Worm (Caenorhabditis elegans): Measurements from ENCODE around the gene hrpk-2.

The hrpk-2 gene

ce11 chrIII:7973201-7973767, 13.6 kb upstream of the hrpk-2 start, which contains the start of the genes eef-1B.1 and aco-2 (continued):
- no peak for TF ChIP-seq rec-8 (tag; optimal IDR thresholded peaks at IDR 0.05)
- TF ChIP-seq ztf-26 (tag; optimal IDR thresholded peaks at IDR 0.05) = peak; percentile 74
- no peak for TF ChIP-seq him-1 (tag; optimal IDR thresholded peaks at IDR 0.05)
- TF ChIP-seq C06A6.2 (GFP tag; conservative IDR thresholded peaks at IDR 0.05) = peak; percentile 64; the same call in 1 of the 2 replicates
- TF ChIP-seq ztf-28 (GFP tag; IDR thresholded peaks at IDR 0.05) = no peak
- TF ChIP-seq ceh-91 (GFP tag; IDR thresholded peaks at IDR 0.05) = no peak
- TF ChIP-seq unc-130 (GFP tag; optimal IDR thresholded peaks at IDR 0.05) = peak; percentile 33
- peak; percentile 36 for TF ChIP-seq atf-7 (tag; optimal IDR thresholded peaks at IDR 0.05)
- peak; percentile 87 for TF ChIP-seq ekl-4 (GFP tag; IDR thresholded peaks at IDR 0.05)
- peak; percentile 81 for TF ChIP-seq pbrm-1 (GFP tag; IDR thresholded peaks at IDR 0.05)
- no peak for TF ChIP-seq hrde-1 (tag; optimal IDR thresholded peaks at IDR 0.05; ENCODE audit: borderline replicate concordance)
- TF ChIP-seq zfh-2 (GFP tag; conservative IDR thresholded peaks at IDR 0.05) = peak; percentile 89
- no peak for TF ChIP-seq ccch-3 (GFP tag; optimal IDR thresholded peaks at IDR 0.05)
- TF ChIP-seq tbp1 (GFP tag; optimal IDR thresholded peaks at IDR 0.05) = peak; percentile 70
- TF ChIP-seq F57C9.4 (tag; optimal IDR thresholded peaks at IDR 0.05) = no peak
- peak; percentile 85 for TF ChIP-seq nfyb-1 (GFP tag; IDR thresholded peaks at IDR 0.05)
- TF ChIP-seq tbx-9 (tag; optimal IDR thresholded peaks at IDR 0.05; ENCODE audit: borderline replicate concordance) = no peak
- peak; percentile 42; the same call in 1 of the 2 replicates for TF ChIP-seq lir-1 (GFP tag; conservative IDR thresholded peaks at IDR 0.05)
- no peak for TF ChIP-seq mel-28 (tag; optimal IDR thresholded peaks at IDR 0.05; ENCODE audit: borderline replicate concordance)
- no peak for TF ChIP-seq Y67H2A.10 (GFP tag; conservative IDR thresholded peaks at IDR 0.05)
- TF ChIP-seq attf-5 (GFP tag; optimal IDR thresholded peaks at IDR 0.05) = peak; percentile 88
- TF ChIP-seq lsy-27 (tag; optimal IDR thresholded peaks at IDR 0.05; ENCODE audit: borderline replicate concordance, insufficient read depth) = no peak
- TF ChIP-seq ama-1 (optimal IDR thresholded peaks at IDR 0.05) = peak; percentile 33
- no peak for TF ChIP-seq ama-1 (GFP tag; optimal IDR thresholded peaks at IDR 0.05)
- TF ChIP-seq attf-6 (GFP tag; IDR thresholded peaks at IDR 0.05) = no peak
- no peak for TF ChIP-seq ceh-58 (GFP tag; IDR thresholded peaks at IDR 0.05)
- peak; percentile 63 for TF ChIP-seq ets-4 (GFP tag; optimal IDR thresholded peaks at IDR 0.05)
- peak; percentile 56; the same call in 1 of the 2 replicates for TF ChIP-seq madf-8 (GFP tag; conservative IDR thresholded peaks at IDR 0.05)
- no peak for TF ChIP-seq nhr-90 (tag; optimal IDR thresholded peaks at IDR 0.05)
- TF ChIP-seq D2030.7 (GFP tag; IDR thresholded peaks at IDR 0.05) = peak; percentile 56
- peak; percentile 41 for TF ChIP-seq repo-1 (tag; optimal IDR thresholded peaks at IDR 0.05)
- TF ChIP-seq madf-6 (GFP tag; IDR thresholded peaks at IDR 0.05) = peak; percentile 84
- TF ChIP-seq K12H6.12 (tag; optimal IDR thresholded peaks at IDR 0.05) = peak; percentile 52
- peak; percentile 78 for TF ChIP-seq tlf-1 (GFP tag; optimal IDR thresholded peaks at IDR 0.05)
- peak; percentile 53; the same call in 1 of the 2 replicates for TF ChIP-seq cebp-1 (GFP tag; IDR thresholded peaks at IDR 0.05)
- peak; percentile 87 for TF ChIP-seq cebp-1 (tag; optimal IDR thresholded peaks at IDR 0.05)
- no peak for TF ChIP-seq F10E7.11 (tag; optimal IDR thresholded peaks at IDR 0.05)
- TF ChIP-seq snpc-1.1 (tag; optimal IDR thresholded peaks at IDR 0.05; ENCODE audit: insufficient read depth) = no peak
- peak; percentile 64; the same call in 1 of the 2 replicates for TF ChIP-seq Y95B8A.8 (GFP tag; IDR thresholded peaks at IDR 0.05)
- TF ChIP-seq ztf-18 (tag; optimal IDR thresholded peaks at IDR 0.05) = peak; percentile 98
- no peak for TF ChIP-seq ztf-3 (GFP tag; optimal IDR thresholded peaks at IDR 0.05)
- TF ChIP-seq efl-1 (GFP tag; optimal IDR thresholded peaks at IDR 0.05) = peak; percentile 53
- peak; percentile 9 to 69 for TF ChIP-seq let-607 (tag; optimal IDR thresholded peaks at IDR 0.05)
- peak; percentile 94 for TF ChIP-seq nhr-80 (tag; optimal IDR thresholded peaks at IDR 0.05)
- TF ChIP-seq Y79H2A.3 (GFP tag; conservative IDR thresholded peaks at IDR 0.05) = no peak
- peak; percentile 40 for TF ChIP-seq xnd-1 (tag; optimal IDR thresholded peaks at IDR 0.05)
- TF ChIP-seq somi-1 (GFP tag; optimal IDR thresholded peaks at IDR 0.05) = no peak
- no peak for TF ChIP-seq egl-18 (GFP tag; IDR thresholded peaks at IDR 0.05)

Measured in whole organism, young adult.